Fruit fly (Drosophila melanogaster): ENCODE results near the gene CG18542.

dm6 chr3R:9704183-9705007, 18.8 kb downstream of the CG18542 start:
- TF ChIP-seq CG10348 (GFP tag; IDR thresholded peaks at IDR 0.05) (no peak), CG8301 (tag; optimal IDR thresholded peaks at IDR 0.05) (no peak), CG17806 (tag; optimal IDR thresholded peaks at IDR 0.05) (no peak), CG15710 (tag; optimal IDR thresholded peaks at IDR 0.05) (no peak), Ets98B (GFP tag; IDR thresholded peaks at IDR 0.05) (no peak), rn (GFP tag; IDR thresholded peaks at IDR 0.05) (no peak), CG8159 (tag; optimal IDR thresholded peaks at IDR 0.05) (no peak), gl (tag; optimal IDR thresholded peaks at IDR 0.05) (no peak)

All from whole organism, pupa.